Worm (Caenorhabditis elegans) whole organism, mixed stage, embryonic: Measurements from ENCODE around the gene T10B10.8.

Experiments
- M03D4.4 ChIP-seq: sonication (generic microtip); optimal IDR thresholded peaks from 2 replicates; lab custom pipeline; 2017; ENCODE audit warnings: mild to moderate bottlenecking, missing genetic modification characterization, missing compliant biosample characterization
- bed-3 ChIP-seq: fragments of 200-800 bp; sonication (Bioruptor generic); optimal IDR thresholded peaks from 3 replicates; lab custom pipeline; 2018; ENCODE audit warnings: mild to moderate bottlenecking, missing genetic modification characterization, moderate library complexity, missing compliant biosample characterization
- blmp-1 ChIP-seq: fragments of 150-350 bp; optimal IDR thresholded peaks from 2 replicates; lab custom pipeline; 2014; ENCODE audit warnings: missing biosample characterization, missing genetic modification characterization
- ceh-39 ChIP-seq: fragments of 150-350 bp; optimal IDR thresholded peaks from 2 replicates; lab custom pipeline; 2014; ENCODE audit warnings: missing biosample characterization, missing genetic modification characterization
- ceh-43 ChIP-seq: fragments of 200-800 bp; sonication (Bioruptor generic); optimal IDR thresholded peaks from 2 replicates; lab custom pipeline; 2018; ENCODE audit warnings: mild to moderate bottlenecking, missing genetic modification characterization, moderate library complexity, missing compliant biosample characterization
- ceh-83 ChIP-seq: fragments of 200-800 bp; sonication (Bioruptor generic); optimal IDR thresholded peaks from 2 replicates; lab custom pipeline; 2018; ENCODE audit warnings: mild to moderate bottlenecking, missing genetic modification characterization, missing compliant biosample characterization
- ces-1 ChIP-seq: fragments of 150-350 bp; optimal IDR thresholded peaks from 2 replicates; lab custom pipeline; 2014; ENCODE audit warnings: missing biosample characterization, missing genetic modification reagents, missing genetic modification characterization
- cnd-1 ChIP-seq: fragments of 200-800 bp; sonication (Bioruptor generic); optimal IDR thresholded peaks from 2 replicates; lab custom pipeline; 2018; ENCODE audit warnings: mild to moderate bottlenecking, missing genetic modification characterization, missing compliant biosample characterization
- drap-1 ChIP-seq: fragments of 200-800 bp; sonication (Bioruptor generic); optimal IDR thresholded peaks from 3 replicates; lab custom pipeline; 2018; ENCODE audit warnings: mild to moderate bottlenecking, missing genetic modification characterization, missing compliant biosample characterization
- elt-1 ChIP-seq: sonication (generic microtip); optimal IDR thresholded peaks from 2 replicates; lab custom pipeline; 2017; ENCODE audit warnings: missing genetic modification characterization, mild to moderate bottlenecking, missing compliant biosample characterization, antibody characterized with exemption, moderate library complexity, borderline replicate concordance; ENCODE audit not compliant: insufficient read depth
- elt-3 ChIP-seq: fragments of 150-350 bp; optimal IDR thresholded peaks from 2 replicates; lab custom pipeline; 2014; ENCODE audit warnings: missing biosample characterization, missing genetic modification characterization
- flh-1 ChIP-seq: fragments of 200-800 bp; sonication (Bioruptor generic); optimal IDR thresholded peaks from 2 replicates; lab custom pipeline; 2018; ENCODE audit warnings: mild to moderate bottlenecking, missing genetic modification characterization, moderate library complexity, missing compliant biosample characterization
- ham-2 ChIP-seq: fragments of 200-800 bp; sonication (Bioruptor generic); optimal IDR thresholded peaks from 2 replicates; lab custom pipeline; 2018; ENCODE audit warnings: mild to moderate bottlenecking, missing genetic modification characterization, missing compliant biosample characterization
- hlh-1 ChIP-seq: fragments of 150-350 bp; optimal IDR thresholded peaks from 2 replicates; lab custom pipeline; 2014; ENCODE audit warnings: missing biosample characterization, missing genetic modification reagents, missing genetic modification characterization
- lin-13 ChIP-seq: fragments of 150-350 bp; optimal IDR thresholded peaks from 2 replicates; lab custom pipeline; 2014; ENCODE audit warnings: missing biosample characterization, missing genetic modification characterization
- lin-32 ChIP-seq: fragments of 200-800 bp; sonication (Bioruptor generic); optimal IDR thresholded peaks from 2 replicates; lab custom pipeline; 2018; ENCODE audit warnings: mild to moderate bottlenecking, missing genetic modification characterization, missing compliant biosample characterization
- lsy-2 ChIP-seq: fragments of 150-350 bp; optimal IDR thresholded peaks from 2 replicates; lab custom pipeline; 2014; ENCODE audit warnings: missing biosample characterization, missing genetic modification characterization
- mab-5 ChIP-seq: fragments of 150-350 bp; optimal IDR thresholded peaks from 2 replicates; lab custom pipeline; 2014; ENCODE audit warnings: missing biosample characterization, missing genetic modification characterization
- mep-1 ChIP-seq: fragments of 150-350 bp; optimal IDR thresholded peaks from 2 replicates; lab custom pipeline; 2017; ENCODE audit warnings: missing biosample characterization, missing genetic modification reagents, missing genetic modification characterization, inconsistent platforms
- mls-2 ChIP-seq: sonication (generic microtip); optimal IDR thresholded peaks from 2 replicates; lab custom pipeline; 2016; ENCODE audit warnings: mild to moderate bottlenecking, missing genetic modification characterization, moderate library complexity, missing compliant biosample characterization
- nhr-12 ChIP-seq: fragments of 150-350 bp; optimal IDR thresholded peaks from 2 replicates; lab custom pipeline; 2014; ENCODE audit warnings: missing biosample characterization, missing genetic modification characterization
- nhr-2 ChIP-seq: fragments of 150-350 bp; optimal IDR thresholded peaks from 2 replicates; lab custom pipeline; 2014; ENCODE audit warnings: missing biosample characterization, missing genetic modification characterization
- nhr-237 ChIP-seq: fragments of 150-350 bp; optimal IDR thresholded peaks from 2 replicates; lab custom pipeline; 2014; ENCODE audit warnings: missing biosample characterization, missing genetic modification characterization
- nhr-28 ChIP-seq: fragments of 150-350 bp; optimal IDR thresholded peaks from 2 replicates; lab custom pipeline; 2014; ENCODE audit warnings: missing biosample characterization, missing genetic modification characterization
- nhr-76 ChIP-seq: sonication (generic microtip); optimal IDR thresholded peaks from 2 replicates; lab custom pipeline; 2017; ENCODE audit warnings: missing biosample characterization, missing genetic modification characterization
- pha-4 ChIP-seq: fragments of 150-350 bp; optimal IDR thresholded peaks from 2 replicates; lab custom pipeline; 2018; ENCODE audit warnings: missing biosample characterization, missing genetic modification reagents, missing genetic modification characterization
- sem-2 ChIP-seq: fragments of 200-800 bp; sonication (Bioruptor generic); optimal IDR thresholded peaks from 2 replicates; lab custom pipeline; 2018; ENCODE audit warnings: mild to moderate bottlenecking, missing genetic modification characterization, missing compliant biosample characterization
- snpc-4 ChIP-seq: fragments of 150-350 bp; optimal IDR thresholded peaks from 2 replicates; lab custom pipeline; 2014; ENCODE audit warnings: missing biosample characterization, missing genetic modification characterization
- sptf-1 ChIP-seq: sonication (generic microtip); optimal IDR thresholded peaks from 2 replicates; lab custom pipeline; 2017; ENCODE audit warnings: mild to moderate bottlenecking, missing genetic modification characterization, moderate library complexity, missing compliant biosample characterization
- tbx-8 ChIP-seq: fragments of 200-800 bp; sonication (Bioruptor generic); optimal IDR thresholded peaks from 2 replicates; lab custom pipeline; 2018; ENCODE audit warnings: mild to moderate bottlenecking, missing genetic modification characterization, moderate library complexity, missing compliant biosample characterization
- unc-120 ChIP-seq: sonication (generic microtip); optimal IDR thresholded peaks from 2 replicates; lab custom pipeline; 2017; ENCODE audit warnings: missing genetic modification characterization, missing compliant biosample characterization; ENCODE audit not compliant: poor library complexity, severe bottlenecking
- unc-39 ChIP-seq: fragments of 150-350 bp; optimal IDR thresholded peaks from 2 replicates; lab custom pipeline; 2014; ENCODE audit warnings: missing biosample characterization, missing genetic modification characterization
- unc-62 ChIP-seq: fragments of 150-350 bp; optimal IDR thresholded peaks from 2 replicates; lab custom pipeline; 2014; ENCODE audit warnings: missing biosample characterization, missing genetic modification reagents, missing genetic modification characterization
- zip-8 ChIP-seq: fragments of 150-350 bp; optimal IDR thresholded peaks from 2 replicates; lab custom pipeline; 2014; ENCODE audit warnings: missing biosample characterization, missing genetic modification characterization
- ztf-11 ChIP-seq: fragments of 150-350 bp; optimal IDR thresholded peaks from 2 replicates; lab custom pipeline; 2014; ENCODE audit warnings: missing biosample characterization, missing genetic modification characterization

The T10B10.8 gene

DNA sequence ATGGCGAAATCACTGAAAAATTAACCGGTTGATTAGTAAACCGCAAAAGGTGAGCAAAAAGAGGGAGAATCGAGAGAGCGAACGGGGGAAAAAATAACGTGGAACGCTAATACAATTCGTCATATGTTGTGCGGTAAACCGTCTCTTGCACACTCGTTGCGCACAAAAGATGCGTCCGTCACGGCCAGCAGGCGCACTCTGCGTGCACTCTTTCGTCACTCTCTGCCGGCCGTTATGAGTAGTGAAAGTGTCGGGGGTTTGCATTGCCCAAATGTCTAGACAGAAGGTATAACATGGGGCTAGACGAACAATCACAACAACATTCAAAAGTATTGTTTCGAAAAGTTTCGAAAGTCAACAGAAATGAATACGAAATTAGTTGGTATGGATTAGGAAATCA is 15.4 kb upstream of the T10B10.8 start, which contains the start of gene pkhm-2:
Gene pkhm-2 (minus strand): TSS at position 12 of the 400 bp plus-strand sequence.
- TF ChIP-seq ceh-43 (GFP tag; lab: Kevin White, UChicago) (no peak), nhr-76 (no peak), lin-32 (GFP tag; lab: Kevin White, UChicago) (peak; percentile 37), ceh-83 (GFP tag; lab: Kevin White, UChicago) (peak; percentile 44), unc-39 (tag; lab: Kevin White, UChicago) (no peak), nhr-237 (tag; lab: Kevin White, UChicago) (peak; percentile 13), ham-2 (GFP tag; lab: Kevin White, UChicago) (peak; percentile 38), lsy-2 (tag; lab: Kevin White, UChicago) (peak; percentile 40), pha-4 (tag; lab: Kevin White, UChicago) (peak; percentile 89), blmp-1 (tag; lab: Kevin White, UChicago) (peak; percentile 70), unc-62 (GFP tag; lab: Kevin White, UChicago) (no peak), ces-1 (GFP tag; lab: Kevin White, UChicago) (no peak), sem-2 (no peak), zip-8 (tag; lab: Kevin White, UChicago) (no peak), sptf-1 (tag; lab: Kevin White, UChicago) (peak; percentile 71), elt-1 (tag; lab: Kevin White, UChicago) (no peak), unc-120 (peak; percentile 44), flh-1 (GFP tag; lab: Kevin White, UChicago) (peak; percentile 22), bed-3 (no peak), snpc-4 (no peak), nhr-28 (tag; lab: Kevin White, UChicago) (no peak), lin-13 (tag; lab: Kevin White, UChicago) (peak; percentile 96), ztf-11 (tag; lab: Kevin White, UChicago) (peak; percentile 15), M03D4.4 (tag; lab: Kevin White, UChicago) (peak; percentile 52), mab-5 (tag; lab: Kevin White, UChicago) (no peak), elt-3 (tag; lab: Kevin White, UChicago) (peak; percentile 9), nhr-2 (tag; lab: Kevin White, UChicago) (no peak), hlh-1 (tag; lab: Kevin White, UChicago) (peak; percentile 38), cnd-1 (peak; percentile 71), mls-2 (tag; lab: Kevin White, UChicago) (no peak), tbx-8 (no peak), mep-1 (tag; lab: Kevin White, UChicago) (peak; percentile 73), drap-1 (GFP tag; lab: Kevin White, UChicago) (peak; percentile 81), nhr-12 (tag; lab: Kevin White, UChicago) (peak; percentile 7), ceh-39 (tag; lab: Kevin White, UChicago) (no peak)

DNA sequence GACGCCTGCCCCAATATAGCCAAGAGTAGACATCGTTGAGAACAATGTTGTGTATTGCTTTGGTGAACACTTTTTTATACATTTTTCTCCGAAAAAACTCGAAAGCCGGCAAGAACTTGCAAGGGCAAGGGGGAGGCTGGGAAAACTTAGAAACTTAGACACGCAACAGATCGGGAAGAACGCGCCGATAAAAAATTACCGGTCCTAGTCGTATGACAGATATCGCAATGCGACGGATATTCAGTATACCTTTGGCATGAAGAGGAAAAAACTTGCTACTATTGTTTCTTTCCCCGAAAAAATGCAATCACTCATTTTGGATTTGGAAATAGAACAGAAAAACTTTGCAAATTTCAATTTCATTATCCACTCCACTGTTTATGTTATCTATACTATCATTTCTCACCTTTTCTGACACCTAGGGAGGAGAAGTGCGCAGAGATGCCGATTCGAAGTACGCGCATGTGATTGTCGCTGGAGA is 10.4 kb upstream of the T10B10.8 start, which contains the start of gene col-41:
Gene col-41 (minus strand): TSS at position 51 of the 481 bp plus-strand sequence.
- no peak for TF ChIP-seq ham-2 (GFP tag; lab: Kevin White, UChicago)

DNA sequence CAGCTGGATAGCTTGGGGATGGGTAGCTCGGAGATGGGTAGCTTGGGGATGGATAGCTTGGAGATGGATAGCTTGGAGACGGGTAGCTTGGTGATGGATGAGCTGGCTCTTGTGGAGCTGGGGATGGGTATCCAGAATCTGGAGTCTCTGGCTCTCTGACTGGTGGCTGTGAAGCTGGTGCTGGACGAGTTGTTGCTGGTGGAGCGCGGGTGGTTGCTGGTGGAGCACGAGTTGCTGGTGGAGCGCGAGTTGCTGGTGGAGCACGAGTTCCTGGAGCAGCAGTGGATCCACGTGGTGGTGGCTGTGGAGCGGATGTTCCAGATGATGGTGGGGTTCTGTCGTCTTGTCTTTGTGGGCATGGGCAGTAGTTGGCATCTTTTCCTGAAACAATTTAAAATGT is 9.2 kb upstream of the T10B10.8 start:
- TF ChIP-seq ceh-39 (tag; lab: Kevin White, UChicago) (no peak), lin-13 (tag; lab: Kevin White, UChicago) (no peak), elt-1 (tag; lab: Kevin White, UChicago) (no peak), pha-4 (tag; lab: Kevin White, UChicago) (no peak), ceh-83 (GFP tag; lab: Kevin White, UChicago) (no peak), M03D4.4 (tag; lab: Kevin White, UChicago) (no peak), sem-2 (no peak), unc-120 (no peak), bed-3 (no peak), snpc-4 (no peak), cnd-1 (no peak), ces-1 (GFP tag; lab: Kevin White, UChicago) (no peak)
